Worm (Caenorhabditis elegans) whole organism, young adult: Measurements from ENCODE around the gene ltd-1.

Experiments used
- B0019.2 ChIP-seq: fragments of 200-800 bp; sonication (Bioruptor generic); conservative IDR thresholded peaks from 2 replicates; pipeline ENCODE4 v1.3.6; 2022; ENCODE audit warnings: missing genetic modification reagents, missing genetic modification characterization, missing compliant biosample characterization
- B0035.1 ChIP-seq: sonication (generic microtip); optimal IDR thresholded peaks from 2 replicates; lab custom pipeline; 2016; ENCODE audit warnings: missing genetic modification characterization, mild to moderate bottlenecking, missing compliant biosample characterization, missing genotype, missing genetic modification reagents
- F10E7.11 ChIP-seq: sonication (generic microtip); optimal IDR thresholded peaks from 2 replicates; lab custom pipeline; 2017; ENCODE audit warnings: mild to moderate bottlenecking, missing genetic modification characterization, moderate library complexity, missing compliant biosample characterization
- F22D6.2 ChIP-seq: sonication (generic microtip); optimal IDR thresholded peaks from 2 replicates; lab custom pipeline; 2016; ENCODE audit warnings: mild to moderate bottlenecking, missing genetic modification characterization, missing compliant biosample characterization
- F23B12.7 ChIP-seq: sonication (generic microtip); optimal IDR thresholded peaks from 2 replicates; lab custom pipeline; 2017; ENCODE audit warnings: missing genetic modification characterization, mild to moderate bottlenecking, missing compliant biosample characterization, antibody characterized with exemption, moderate library complexity; ENCODE audit not compliant: insufficient read depth
- F33H1.4 ChIP-seq: fragments of 200-800 bp; sonication (Bioruptor generic); IDR thresholded peaks from 2 replicates; pipeline ENCODE4 v1.3.6; 2022; ENCODE audit warnings: missing genetic modification reagents, missing genetic modification characterization, missing compliant biosample characterization
- F49E8.2 ChIP-seq: sonication (generic microtip); optimal IDR thresholded peaks from 3 replicates; lab custom pipeline; 2017; ENCODE audit warnings: missing genetic modification characterization, mild to moderate bottlenecking, missing compliant biosample characterization, antibody characterized with exemption, moderate library complexity; ENCODE audit not compliant: insufficient read depth
- F52B5.7 ChIP-seq: sonication (generic microtip); optimal IDR thresholded peaks from 2 replicates; lab custom pipeline; 2016; ENCODE audit warnings: mild to moderate bottlenecking, missing genetic modification characterization, missing compliant biosample characterization
- F57A8.1 ChIP-seq: fragments of 200-800 bp; sonication (Bioruptor generic); optimal IDR thresholded peaks from 2 replicates; lab custom pipeline; 2018; ENCODE audit warnings: mild to moderate bottlenecking, missing genetic modification characterization, moderate library complexity, missing compliant biosample characterization
- F57C9.4 ChIP-seq: sonication (generic microtip); optimal IDR thresholded peaks from 2 replicates; lab custom pipeline; 2017; ENCODE audit warnings: mild to moderate bottlenecking, missing genetic modification characterization, missing compliant biosample characterization
- Y53F4B.3 ChIP-seq: fragments of 200-800 bp; sonication (Bioruptor generic); IDR thresholded peaks from 2 replicates; pipeline ENCODE4 v1.3.6; 2022; ENCODE audit warnings: missing genetic modification reagents, missing genetic modification characterization, missing compliant biosample characterization
- ZK185.1 ChIP-seq: sonication (generic microtip); optimal IDR thresholded peaks from 2 replicates; lab custom pipeline; 2016; ENCODE audit warnings: mild to moderate bottlenecking, missing genetic modification characterization, missing compliant biosample characterization; ENCODE audit not compliant: poor library complexity, severe bottlenecking
- aptf-2 ChIP-seq: fragments of 200-800 bp; sonication (Bioruptor generic); conservative IDR thresholded peaks from 2 replicates; pipeline ENCODE4 v1.3.6; 2022; ENCODE audit warnings: missing genetic modification reagents, missing genetic modification characterization, missing compliant biosample characterization
- bed-2 ChIP-seq: fragments of 200-800 bp; sonication (Bioruptor generic); IDR thresholded peaks from 2 replicates; pipeline ENCODE4 v1.3.6; 2022; ENCODE audit warnings: missing genetic modification reagents, missing genetic modification characterization, missing compliant biosample characterization
- ccch-3 ChIP-seq: fragments of 200-800 bp; sonication (Bioruptor generic); optimal IDR thresholded peaks from 2 replicates; lab custom pipeline; 2018; ENCODE audit warnings: mild to moderate bottlenecking, missing genetic modification characterization, missing compliant biosample characterization
- ceh-27 ChIP-seq: fragments of 200-800 bp; sonication (Bioruptor generic); optimal IDR thresholded peaks from 2 replicates; lab custom pipeline; 2018; ENCODE audit warnings: mild to moderate bottlenecking, missing genetic modification characterization, moderate library complexity, missing compliant biosample characterization
- ceh-58 ChIP-seq: fragments of 200-800 bp; sonication (Bioruptor generic); IDR thresholded peaks from 2 replicates; pipeline ENCODE4 v1.3.6; 2022; ENCODE audit warnings: missing genetic modification characterization, missing compliant biosample characterization
- ceh-79 ChIP-seq: sonication (generic microtip); optimal IDR thresholded peaks from 2 replicates; lab custom pipeline; 2017; ENCODE audit warnings: mild to moderate bottlenecking, missing genetic modification characterization, missing compliant biosample characterization
- chd-7 ChIP-seq: sonication (generic microtip); optimal IDR thresholded peaks from 2 replicates; lab custom pipeline; 2016; ENCODE audit warnings: mild to moderate bottlenecking, missing genetic modification characterization, moderate library complexity, missing compliant biosample characterization
- die-1 ChIP-seq: sonication (generic microtip); optimal IDR thresholded peaks from 2 replicates; lab custom pipeline; 2016; ENCODE audit warnings: missing genotype, mild to moderate bottlenecking, missing genetic modification characterization, missing compliant biosample characterization
- dpff-1 ChIP-seq: sonication (generic microtip); optimal IDR thresholded peaks from 2 replicates; lab custom pipeline; 2017; ENCODE audit warnings: mild to moderate bottlenecking, missing genetic modification characterization, missing compliant biosample characterization
- egl-44 ChIP-seq: fragments of 200-800 bp; sonication (Bioruptor generic); IDR thresholded peaks from 2 replicates; pipeline ENCODE4 v1.3.6; 2022; ENCODE audit warnings: missing genetic modification reagents, missing genetic modification characterization, missing compliant biosample characterization
- egrh-3 ChIP-seq: fragments of 200-800 bp; sonication (Bioruptor generic); IDR thresholded peaks from 2 replicates; pipeline ENCODE4 v1.3.6; 2022; ENCODE audit warnings: missing genetic modification reagents, missing genetic modification characterization, missing compliant biosample characterization
- ekl-4 ChIP-seq: fragments of 200-800 bp; sonication (Bioruptor generic); IDR thresholded peaks from 2 replicates; pipeline ENCODE4 v1.3.6; 2022; ENCODE audit warnings: missing genetic modification reagents, missing genetic modification characterization, missing compliant biosample characterization
- hlh-26 ChIP-seq: fragments of 200-800 bp; sonication (Bioruptor generic); conservative IDR thresholded peaks from 2 replicates; pipeline ENCODE4 v1.3.6; 2022; ENCODE audit warnings: missing genetic modification reagents, missing genetic modification characterization, missing compliant biosample characterization
- hmg-1.2 ChIP-seq: fragments of 200-800 bp; sonication (Bioruptor generic); IDR thresholded peaks from 2 replicates; pipeline ENCODE4 v1.3.6; 2022; ENCODE audit warnings: missing genetic modification reagents, missing genetic modification characterization, missing compliant biosample characterization
- let-526 ChIP-seq: fragments of 200-800 bp; sonication (Bioruptor generic); IDR thresholded peaks from 2 replicates; pipeline ENCODE4 v1.3.6; 2022; ENCODE audit warnings: missing genetic modification reagents, missing genetic modification characterization, missing compliant biosample characterization
- lin-35 ChIP-seq, 3 experiments: fragments of 150-350 bp in 2 of 3; sonication (generic microtip) in 1 of 3; optimal IDR thresholded peaks; 2 replicates each; lab custom pipeline; 2014 to 2018; ENCODE audit warnings: missing biosample characterization in 3 of 3, missing genetic modification characterization in 3 of 3, missing genetic modification reagents in 3 of 3
- lsl-1 ChIP-seq: fragments of 200-800 bp; sonication (Bioruptor generic); optimal IDR thresholded peaks from 2 replicates; lab custom pipeline; 2018; ENCODE audit warnings: mild to moderate bottlenecking, missing genetic modification characterization, moderate library complexity, missing compliant biosample characterization
- lsy-27 ChIP-seq: sonication (generic microtip); optimal IDR thresholded peaks from 2 replicates; lab custom pipeline; 2017; ENCODE audit warnings: missing genetic modification characterization, mild to moderate bottlenecking, missing compliant biosample characterization, antibody characterized with exemption, missing genotype, borderline replicate concordance; ENCODE audit not compliant: insufficient read depth
- madf-10 ChIP-seq: sonication (generic microtip); optimal IDR thresholded peaks from 2 replicates; lab custom pipeline; 2016; ENCODE audit warnings: mild to moderate bottlenecking, missing genetic modification characterization, missing compliant biosample characterization
- mel-28 ChIP-seq: sonication (generic microtip); optimal IDR thresholded peaks from 2 replicates; lab custom pipeline; 2016; ENCODE audit warnings: borderline replicate concordance, mild to moderate bottlenecking, missing genetic modification characterization, missing compliant biosample characterization
- mes-4 ChIP-seq: sonication (generic microtip); optimal IDR thresholded peaks from 2 replicates; lab custom pipeline; 2016; ENCODE audit warnings: missing genotype, missing genetic modification characterization, missing compliant biosample characterization
- mxl-1 ChIP-seq: sonication (generic microtip); optimal IDR thresholded peaks from 2 replicates; lab custom pipeline; 2016; ENCODE audit warnings: missing genetic modification characterization, missing compliant biosample characterization
- nhr-27 ChIP-seq: fragments of 200-800 bp; sonication (Bioruptor generic); optimal IDR thresholded peaks from 2 replicates; lab custom pipeline; 2018; ENCODE audit warnings: mild to moderate bottlenecking, missing genetic modification characterization, moderate library complexity, missing compliant biosample characterization
- nhr-80 ChIP-seq: sonication (generic microtip); optimal IDR thresholded peaks from 2 replicates; lab custom pipeline; 2016; ENCODE audit warnings: missing genetic modification characterization, missing compliant biosample characterization
- pbrm-1 ChIP-seq: fragments of 200-800 bp; sonication (Bioruptor generic); IDR thresholded peaks from 2 replicates; pipeline ENCODE4 v1.3.6; 2022; ENCODE audit warnings: missing genetic modification reagents, missing genetic modification characterization, missing compliant biosample characterization
- pha-4 ChIP-seq: fragments of 150-350 bp; sonication (generic microtip); optimal IDR thresholded peaks from 2 replicates; lab custom pipeline; 2014; ENCODE audit warnings: missing biosample characterization, missing genetic modification reagents, missing genetic modification characterization
- rcor-1 ChIP-seq: fragments of 200-800 bp; sonication (Bioruptor generic); IDR thresholded peaks from 2 replicates; pipeline ENCODE4 v1.3.6; 2022; ENCODE audit warnings: missing genetic modification reagents, missing genetic modification characterization, missing compliant biosample characterization
- rec-8 ChIP-seq, 2 experiments: sonication (generic microtip); optimal IDR thresholded peaks; 2 replicates each; lab custom pipeline; 2016; ENCODE audit warnings: mild to moderate bottlenecking in 2 of 2, missing genetic modification characterization in 2 of 2, missing genetic modification reagents in 2 of 2, missing genotype in 2 of 2, missing biosample characterization in 1 of 2, missing compliant biosample characterization in 1 of 2, moderate library complexity in 1 of 2
- unc-62 ChIP-seq: fragments of 150-350 bp; optimal IDR thresholded peaks from 2 replicates; lab custom pipeline; 2014; ENCODE audit warnings: missing biosample characterization, missing genetic modification reagents, missing genetic modification characterization
- xnd-1 ChIP-seq: sonication (generic microtip); optimal IDR thresholded peaks from 2 replicates; lab custom pipeline; 2016; ENCODE audit warnings: missing genotype, missing genetic modification reagents, missing genetic modification characterization, missing compliant biosample characterization
- zim-3 ChIP-seq: sonication (generic microtip); optimal IDR thresholded peaks from 2 replicates; lab custom pipeline; 2017; ENCODE audit warnings: mild to moderate bottlenecking, missing genetic modification characterization, moderate library complexity, missing compliant biosample characterization
- ztf-18 ChIP-seq: sonication (generic microtip); optimal IDR thresholded peaks from 2 replicates; lab custom pipeline; 2016; ENCODE audit warnings: missing genotype, mild to moderate bottlenecking, missing genetic modification characterization, missing compliant biosample characterization
- ztf-25 ChIP-seq: fragments of 200-800 bp; sonication (Bioruptor generic); IDR thresholded peaks from 2 replicates; pipeline ENCODE4 v1.3.6; 2022; ENCODE audit warnings: missing genetic modification reagents, missing genetic modification characterization, missing compliant biosample characterization
- ztf-3 ChIP-seq: fragments of 200-800 bp; sonication (Bioruptor generic); optimal IDR thresholded peaks from 2 replicates; lab custom pipeline; 2018; ENCODE audit warnings: mild to moderate bottlenecking, missing genetic modification characterization, missing compliant biosample characterization

The ltd-1 gene

ce11 chrII:8128273-8129039 is 35.9 kb upstream of the ltd-1 start (continued):
- TF ChIP-seq chd-7 (tag; lab: Kevin White, UChicago) (no peak), mel-28 (no peak), lsl-1 (GFP tag; lab: Kevin White, UChicago) (no peak), Y53F4B.3 (GFP tag; lab: Robert Waterston, UW) (no peak), ceh-79 (tag; lab: Kevin White, UChicago) (no peak), dpff-1 (tag; lab: Kevin White, UChicago) (no peak), ztf-25 (GFP tag; lab: Robert Waterston, UW) (no peak), ztf-3 (GFP tag; lab: Kevin White, UChicago) (no peak), egl-44 (GFP tag; lab: Robert Waterston, UW) (0 out of 2 replicates have a peak, but pooled peaks have one; percentile 10), let-526 (GFP tag; lab: Robert Waterston, UW) (peak; percentile 50; the same call in 1 of the 2 replicates), aptf-2 (GFP tag; lab: Robert Waterston, UW) (no peak), zim-3 (tag; lab: Kevin White, UChicago) (no peak), F57C9.4 (tag; lab: Kevin White, UChicago) (no peak), F22D6.2 (tag; lab: Kevin White, UChicago) (no peak), F57A8.1 (GFP tag; lab: Kevin White, UChicago) (no peak), egrh-3 (GFP tag; lab: Robert Waterston, UW) (peak; percentile 90), unc-62 (GFP tag; lab: Kevin White, UChicago) (peak; percentile 52), rcor-1 (GFP tag; lab: Robert Waterston, UW) (0 out of 2 replicates have a peak, but pooled peaks have one; percentile 12), pha-4 (tag; lab: Kevin White, UChicago) (no peak), ccch-3 (no peak), mxl-1 (tag; lab: Kevin White, UChicago) (no peak), mes-4 (tag; lab: Kevin White, UChicago) (no peak), hlh-26 (GFP tag; lab: Robert Waterston, UW) (no peak), ceh-27 (peak; percentile 25), F23B12.7 (tag; lab: Kevin White, UChicago) (no peak), bed-2 (no peak), rec-8 (tag; optimal IDR thresholded peaks at IDR 0.05; lab: Kevin White, UChicago) (no peak), ZK185.1 (no peak), B0019.2 (GFP tag; lab: Robert Waterston, UW) (no peak), F52B5.7 (tag; lab: Kevin White, UChicago) (peak; percentile 72), ztf-18 (tag; lab: Kevin White, UChicago) (no peak), nhr-27 (tag; lab: Kevin White, UChicago) (no peak), ceh-58 (GFP tag; lab: Robert Waterston, UW) (no peak), ekl-4 (no peak), F49E8.2 (tag; lab: Kevin White, UChicago) (no peak), die-1 (tag; lab: Kevin White, UChicago) (no peak), lin-35 (GFP tag; optimal IDR thresholded peaks at IDR 0.05; lab: Kevin White, UChicago) (no peak)

ce11 chrII:8127794-8128193 is 35.2 kb upstream of the ltd-1 start:
- TF ChIP-seq F10E7.11 (tag; lab: Kevin White, UChicago) (no peak), zim-3 (tag; lab: Kevin White, UChicago) (no peak), nhr-80 (no peak), lsy-27 (tag; lab: Kevin White, UChicago) (no peak), hmg-1.2 (GFP tag; lab: Robert Waterston, UW) (no peak), F23B12.7 (tag; lab: Kevin White, UChicago) (no peak), xnd-1 (peak; percentile 55), F33H1.4 (GFP tag; lab: Robert Waterston, UW) (peak; percentile 63), pbrm-1 (GFP tag; lab: Robert Waterston, UW) (no peak), B0035.1 (tag; lab: Kevin White, UChicago) (no peak), lsl-1 (GFP tag; lab: Kevin White, UChicago) (peak; percentile 70), madf-10 (tag; lab: Kevin White, UChicago) (no peak), pha-4 (tag; lab: Kevin White, UChicago) (no peak), mes-4 (tag; lab: Kevin White, UChicago) (no peak)
- TF ChIP-seq, all 124 proteins: peak for 3
